Fruit fly (Drosophila melanogaster): ENCODE results near the gene CG15760.

DNA sequence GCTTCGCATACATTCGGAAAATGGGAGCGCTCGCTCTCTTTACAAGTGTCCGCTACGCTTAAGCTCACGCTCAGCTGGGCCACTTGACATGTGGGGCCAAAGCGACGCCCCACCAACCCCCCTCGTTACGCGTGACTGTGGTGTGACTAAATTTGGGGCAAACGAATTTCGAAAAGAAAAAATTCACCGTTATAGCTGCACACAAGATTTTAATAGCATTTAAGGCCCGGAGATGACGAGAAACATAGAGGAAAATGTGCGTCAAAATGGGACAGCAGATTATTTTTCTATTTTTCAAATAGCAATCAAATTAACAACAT, 28.8 kb upstream of the CG15760 start:
- TF ChIP-seq CTCF (optimal IDR thresholded peaks at IDR 0.05), result no peak
- TF ChIP-seq CG8478 (optimal IDR thresholded peaks at IDR 0.05), result no peak

Data from S2 (cell line).